Worm (Caenorhabditis elegans): ENCODE results near the gene tgt-2.

DNA sequence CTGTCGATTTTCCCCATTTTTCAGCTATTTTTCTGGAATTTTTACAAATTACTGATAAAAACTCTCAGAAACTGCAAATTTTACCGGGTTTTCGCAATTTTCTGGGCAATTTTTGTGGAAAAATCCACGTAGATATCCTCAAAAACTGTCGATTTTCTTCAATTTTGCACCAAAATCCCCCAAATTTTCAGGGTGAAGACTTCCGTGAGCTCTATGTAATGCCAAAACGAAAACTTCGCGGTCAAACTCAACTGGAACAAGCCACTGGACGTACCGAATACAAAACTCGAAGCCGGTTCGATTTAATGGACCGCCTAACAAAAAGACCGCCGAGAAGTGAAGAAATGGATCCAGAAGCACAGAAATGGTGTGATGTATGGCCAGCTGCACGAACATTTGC lies 16.4 kb upstream of the tgt-2 start:
- TF ChIP-seq aly-2 (tag; optimal IDR thresholded peaks at IDR 0.05) (no peak), R02D3.7 (tag; optimal IDR thresholded peaks at IDR 0.05) (no peak), gmeb-1 (tag; optimal IDR thresholded peaks at IDR 0.05) (no peak), ama-1 (optimal IDR thresholded peaks at IDR 0.05) (no peak)
